Fruit fly (Drosophila melanogaster): Measurements from ENCODE around the gene CG42445.

Gene CG42445

DNA sequence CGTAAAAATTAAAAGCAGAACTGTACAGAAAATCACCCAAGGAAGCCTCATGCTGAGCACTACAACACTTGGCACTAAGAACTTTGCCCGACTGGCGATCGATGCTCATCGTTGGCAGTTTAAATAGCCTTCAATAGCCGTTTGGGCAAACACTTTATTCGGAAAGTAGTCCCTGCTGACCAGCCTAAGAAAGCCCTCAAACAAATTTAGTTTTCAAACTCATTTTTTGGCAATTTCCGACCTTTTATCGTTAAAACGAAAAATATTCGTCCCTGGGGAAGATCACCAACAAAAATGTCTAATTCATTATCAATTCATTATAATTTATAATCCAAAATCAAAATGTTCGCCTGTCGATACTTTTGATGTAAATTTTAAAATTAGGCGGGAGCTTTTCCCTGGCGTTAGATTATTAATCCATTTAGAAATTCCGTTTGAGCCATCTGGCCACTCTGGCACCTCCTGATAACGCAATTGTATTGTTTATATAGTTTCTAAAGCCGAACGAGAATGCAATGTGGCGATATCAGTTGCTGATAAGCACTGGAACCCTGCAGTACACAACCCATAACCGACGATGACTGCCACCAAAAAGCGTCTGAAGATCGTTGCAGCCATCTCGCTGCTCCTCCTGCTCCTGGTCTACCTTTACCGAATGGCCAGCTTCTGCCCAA, 21.9 kb upstream of the CG42445 start, which contains the start of the genes mthl7 and Uxs:
Gene mthl7, minus strand, starts transcription at position 51 of the 674 bp plus-strand sequence.
Gene Uxs, plus strand, starts transcription at position 460 of the 674 bp plus-strand sequence.
- TF ChIP-seq CG9705 (GFP tag; optimal IDR thresholded peaks at IDR 0.05) = no peak
- no peak for TF ChIP-seq fru (GFP tag; optimal IDR thresholded peaks at IDR 0.05)
- TF ChIP-seq lola (GFP tag; optimal IDR thresholded peaks at IDR 0.05) = no peak
- TF ChIP-seq pan (optimal IDR thresholded peaks at IDR 0.05) = no peak
- no peak for TF ChIP-seq sage (GFP tag; optimal IDR thresholded peaks at IDR 0.05)
- no peak for TF ChIP-seq sv (GFP tag; optimal IDR thresholded peaks at IDR 0.05)
- no peak for TF ChIP-seq Hnf4 (GFP tag; optimal IDR thresholded peaks at IDR 0.05)
- TF ChIP-seq Hr83 (GFP tag; optimal IDR thresholded peaks at IDR 0.05; ENCODE audit: poor library complexity, severe bottlenecking) = no peak
- TF ChIP-seq Myc (optimal IDR thresholded peaks at IDR 0.05) = no peak
- no peak for TF ChIP-seq Sp1 (GFP tag; optimal IDR thresholded peaks at IDR 0.05)

- TF ChIP-seq Mio (GFP tag; optimal IDR thresholded peaks at IDR 0.05) = no peak
- TF ChIP-seq foxo (GFP tag; optimal IDR thresholded peaks at IDR 0.05) = peak in 1 of 2 experiments; percentile 58
- no peak for TF ChIP-seq Sp1 (GFP tag; optimal IDR thresholded peaks at IDR 0.05)
- TF ChIP-seq Dfd (GFP tag; optimal IDR thresholded peaks at IDR 0.05) = no peak
- TF ChIP-seq Rel (GFP tag; optimal IDR thresholded peaks at IDR 0.05) = no peak
- TF ChIP-seq Rel (tag; optimal IDR thresholded peaks at IDR 0.05) = no peak
- peak; percentile 1 for TF ChIP-seq h (GFP tag; optimal IDR thresholded peaks at IDR 0.05)
- no peak for TF ChIP-seq sage (GFP tag; optimal IDR thresholded peaks at IDR 0.05)
- TF ChIP-seq OdsH (GFP tag; optimal IDR thresholded peaks at IDR 0.05) = peak; percentile 49
- TF ChIP-seq lola (GFP tag; optimal IDR thresholded peaks at IDR 0.05) = no peak
- TF ChIP-seq CG9705 (GFP tag; optimal IDR thresholded peaks at IDR 0.05) = no peak
- TF ChIP-seq ey (GFP tag; optimal IDR thresholded peaks at IDR 0.05) = peak; percentile 24
- no peak for TF ChIP-seq dmrt93B (GFP tag; optimal IDR thresholded peaks at IDR 0.05)
- TF ChIP-seq CrebA (GFP tag; optimal IDR thresholded peaks at IDR 0.05; ENCODE audit: borderline replicate concordance) = no peak
- no peak for TF ChIP-seq tai (GFP tag; optimal IDR thresholded peaks at IDR 0.05)
- no peak for TF ChIP-seq Hnf4 (GFP tag; optimal IDR thresholded peaks at IDR 0.05)
- no peak for TF ChIP-seq jim (GFP tag; optimal IDR thresholded peaks at IDR 0.05)
- no peak for TF ChIP-seq pan (optimal IDR thresholded peaks at IDR 0.05)
- TF ChIP-seq psq (GFP tag; optimal IDR thresholded peaks at IDR 0.05) = peak; percentile 30
- no peak for TF ChIP-seq fru (GFP tag; optimal IDR thresholded peaks at IDR 0.05)
- TF ChIP-seq woc (GFP tag; optimal IDR thresholded peaks at IDR 0.05) = peak; percentile 52
- TF ChIP-seq dl (GFP tag; optimal IDR thresholded peaks at IDR 0.05; ENCODE audit: insufficient read depth in 1 of 2, partially characterized antibody in 2 of 2) = no peak
- no peak for TF ChIP-seq sv (GFP tag; optimal IDR thresholded peaks at IDR 0.05)
- TF ChIP-seq dsf (GFP tag; optimal IDR thresholded peaks at IDR 0.05; ENCODE audit: borderline replicate concordance) = no peak
- TF ChIP-seq rgr (GFP tag; optimal IDR thresholded peaks at IDR 0.05) = peak; percentile 44
- peak; percentile 44 for TF ChIP-seq Hr83 (GFP tag; optimal IDR thresholded peaks at IDR 0.05; ENCODE audit: poor library complexity, severe bottlenecking)
- TF ChIP-seq GATAd (GFP tag; optimal IDR thresholded peaks at IDR 0.05) = no peak
These were observed 19.3 kb upstream of the CG42445 start, which contains the start of gene Nmt for dm6 chr3L:8177795-8178564. TSS of gene Nmt (minus strand) at chr3L:8178429.

- no peak for TF ChIP-seq sv (GFP tag; optimal IDR thresholded peaks at IDR 0.05)
- no peak for TF ChIP-seq Mio (GFP tag; optimal IDR thresholded peaks at IDR 0.05)
- TF ChIP-seq foxo (GFP tag; optimal IDR thresholded peaks at IDR 0.05) = peak in 1 of 2 experiments; percentile 13
- TF ChIP-seq rgr (GFP tag; optimal IDR thresholded peaks at IDR 0.05) = peak; percentile 14
- peak in 1 of 2 experiments; percentile 4 for TF ChIP-seq dl (GFP tag; optimal IDR thresholded peaks at IDR 0.05; ENCODE audit: insufficient read depth in 1 of 2, partially characterized antibody in 2 of 2)
- TF ChIP-seq Hnf4 (GFP tag; optimal IDR thresholded peaks at IDR 0.05) = no peak
- no peak for TF ChIP-seq pan (optimal IDR thresholded peaks at IDR 0.05)
- no peak for TF ChIP-seq Dfd (GFP tag; optimal IDR thresholded peaks at IDR 0.05)
- TF ChIP-seq lola (GFP tag; optimal IDR thresholded peaks at IDR 0.05) = no peak
- TF ChIP-seq Rel (GFP tag; optimal IDR thresholded peaks at IDR 0.05) = no peak
- no peak for TF ChIP-seq Rel (tag; optimal IDR thresholded peaks at IDR 0.05)
- no peak for TF ChIP-seq dsf (GFP tag; optimal IDR thresholded peaks at IDR 0.05; ENCODE audit: borderline replicate concordance)
- no peak for TF ChIP-seq Abd-B (GFP tag; optimal IDR thresholded peaks at IDR 0.05)
- TF ChIP-seq dmrt93B (GFP tag; optimal IDR thresholded peaks at IDR 0.05) = no peak
- no peak for TF ChIP-seq GATAd (GFP tag; optimal IDR thresholded peaks at IDR 0.05)
- TF ChIP-seq fru (GFP tag; optimal IDR thresholded peaks at IDR 0.05) = no peak
- TF ChIP-seq woc (GFP tag; optimal IDR thresholded peaks at IDR 0.05) = peak; percentile 9
- TF ChIP-seq ey (GFP tag; optimal IDR thresholded peaks at IDR 0.05) = peak; percentile 9
- TF ChIP-seq usp (GFP tag; optimal IDR thresholded peaks at IDR 0.05) = no peak
- no peak for TF ChIP-seq Vsx2 (GFP tag; optimal IDR thresholded peaks at IDR 0.05; ENCODE audit: partially characterized antibody)
- TF ChIP-seq HLH106 (tag; optimal IDR thresholded peaks at IDR 0.05) = no peak
- no peak for TF ChIP-seq CrebA (GFP tag; optimal IDR thresholded peaks at IDR 0.05; ENCODE audit: borderline replicate concordance)
- no peak for TF ChIP-seq N (GFP tag; optimal IDR thresholded peaks at IDR 0.05)
- no peak for TF ChIP-seq OdsH (GFP tag; optimal IDR thresholded peaks at IDR 0.05)
- no peak for TF ChIP-seq Jra (GFP tag; optimal IDR thresholded peaks at IDR 0.05)
- TF ChIP-seq Hr83 (GFP tag; optimal IDR thresholded peaks at IDR 0.05; ENCODE audit: poor library complexity, severe bottlenecking) = no peak
- no peak for TF ChIP-seq CG9705 (GFP tag; optimal IDR thresholded peaks at IDR 0.05)
- TF ChIP-seq CG32264 (GFP tag; optimal IDR thresholded peaks at IDR 0.05) = no peak
These were observed 17.1 kb upstream of the CG42445 start, which contains the start of gene RecQ4 for dm6 chr3L:8175818-8176217. TSS of gene RecQ4 (minus strand) at chr3L:8175978.
